Fruit fly (Drosophila melanogaster): ENCODE results near the gene CG31522.

The CG31522 gene

DNA sequence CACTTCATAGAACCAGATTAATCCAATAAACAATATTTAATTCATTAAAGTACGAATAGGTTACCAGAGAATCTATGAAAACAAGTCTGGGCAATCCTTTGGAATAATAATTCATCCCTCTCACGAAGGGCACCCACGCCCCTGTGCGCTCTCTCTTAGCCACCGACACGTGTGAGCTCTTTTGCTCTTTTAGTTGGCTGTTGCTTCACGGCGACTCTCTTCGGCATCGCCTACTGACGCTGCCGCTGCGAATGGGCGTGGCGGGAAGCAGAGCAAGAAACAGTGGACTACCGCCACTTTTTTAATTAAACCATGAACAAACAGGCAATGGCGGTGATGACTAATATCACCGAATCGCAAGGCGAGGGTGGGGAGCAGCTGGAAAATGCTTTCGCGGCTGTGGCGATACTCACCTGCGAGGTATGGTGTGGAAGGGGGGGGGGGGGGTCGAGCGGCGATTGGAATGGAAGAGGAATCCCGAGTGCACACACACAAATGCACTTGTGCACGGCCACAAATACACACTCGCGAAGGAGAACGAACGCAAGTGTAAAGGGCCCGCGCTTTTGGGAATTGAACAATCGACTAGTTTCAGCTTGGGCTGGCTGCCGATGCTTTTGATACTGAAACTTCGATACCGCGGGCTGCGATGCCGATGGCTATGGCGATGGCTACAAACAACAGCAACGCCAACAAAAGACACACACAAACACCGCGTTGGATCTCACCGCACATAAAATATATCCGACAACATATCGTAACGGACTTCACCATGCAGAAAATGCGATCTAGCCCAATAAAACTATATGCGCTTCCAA is 15.7 kb upstream of the CG31522 start (continued):
- peak; percentile 86 for TF ChIP-seq CG5245 (GFP tag; optimal IDR thresholded peaks at IDR 0.05)
- TF ChIP-seq CG17385 (GFP tag; optimal IDR thresholded peaks at IDR 0.05), result peak; percentile 85
- TF ChIP-seq Elba2 (GFP tag; optimal IDR thresholded peaks at IDR 0.05), result no peak
- TF ChIP-seq YL-1 (GFP tag; optimal IDR thresholded peaks at IDR 0.05), result peak; percentile 37
- no peak for TF ChIP-seq twi (tag; optimal IDR thresholded peaks at IDR 0.05)
- no peak for TF ChIP-seq stwl (tag; optimal IDR thresholded peaks at IDR 0.05)
- peak; percentile 67 for TF ChIP-seq CG17361 (GFP tag; IDR thresholded peaks at IDR 0.05)
- TF ChIP-seq CG10654 (GFP tag; optimal IDR thresholded peaks at IDR 0.05), result peak; percentile 82
- peak; percentile 84 for TF ChIP-seq CG12391 (tag; optimal IDR thresholded peaks at IDR 0.05)
- TF ChIP-seq CG17359 (tag; optimal IDR thresholded peaks at IDR 0.05), result peak; percentile 90
- peak; percentile 84 for TF ChIP-seq CG18476 (GFP tag; optimal IDR thresholded peaks at IDR 0.05)
- peak; percentile 86 for TF ChIP-seq sisA (GFP tag; IDR thresholded peaks at IDR 0.05)
- peak; percentile 63 for TF ChIP-seq corto (GFP tag; optimal IDR thresholded peaks at IDR 0.05)
- TF ChIP-seq D19B (GFP tag; optimal IDR thresholded peaks at IDR 0.05), result peak; percentile 80
- TF ChIP-seq CG31224 (GFP tag; IDR thresholded peaks at IDR 0.05), result peak; percentile 76
- no peak for TF ChIP-seq CG17912 (GFP tag; optimal IDR thresholded peaks at IDR 0.05)
- peak; percentile 64 for TF ChIP-seq CG10274 (GFP tag; optimal IDR thresholded peaks at IDR 0.05)
- TF ChIP-seq sna (GFP tag; IDR thresholded peaks at IDR 0.05; ENCODE audit: partially characterized antibody), result 0 out of 2 replicates have a peak, but pooled peaks have one; percentile 37
- TF ChIP-seq nerfin-1 (tag; optimal IDR thresholded peaks at IDR 0.05), result peak; percentile 42
- TF ChIP-seq tin (GFP tag; optimal IDR thresholded peaks at IDR 0.05), result peak; percentile 87
- peak; percentile 41 for TF ChIP-seq slou (GFP tag; optimal IDR thresholded peaks at IDR 0.05)
- TF ChIP-seq CG14710 (tag; optimal IDR thresholded peaks at IDR 0.05), result peak; percentile 60
- peak; percentile 48 for TF ChIP-seq CG4328 (GFP tag; optimal IDR thresholded peaks at IDR 0.05)
- TF ChIP-seq MESR4 (GFP tag; optimal IDR thresholded peaks at IDR 0.05), result peak; percentile 36
- peak; percentile 51 for TF ChIP-seq CG16815 (GFP tag; optimal IDR thresholded peaks at IDR 0.05)
- TF ChIP-seq otp (GFP tag; IDR thresholded peaks at IDR 0.05), result peak; percentile 90
- TF ChIP-seq emc (GFP tag; optimal IDR thresholded peaks at IDR 0.05), result peak; percentile 54
- peak; percentile 88 for TF ChIP-seq Ptx1 (GFP tag; IDR thresholded peaks at IDR 0.05)
- 0 out of 3 replicates have a peak, but pooled peaks have one; percentile 12 for TF ChIP-seq CG34224 (GFP tag; IDR thresholded peaks at IDR 0.05; ENCODE audit: partially characterized antibody)
- no peak for TF ChIP-seq pan (optimal IDR thresholded peaks at IDR 0.05)
- TF ChIP-seq pan (GFP tag; optimal IDR thresholded peaks at IDR 0.05 in 1 of 2, IDR thresholded peaks at IDR 0.05 in 1 of 2), result peak in 1 of 2 experiments; percentile 94
- TF ChIP-seq CG6654 (GFP tag; optimal IDR thresholded peaks at IDR 0.05), result peak; percentile 32
- no peak for TF ChIP-seq pfk (GFP tag; optimal IDR thresholded peaks at IDR 0.05)
- peak; percentile 75 for TF ChIP-seq Sox100B (GFP tag; optimal IDR thresholded peaks at IDR 0.05)
- TF ChIP-seq Hr51 (GFP tag; optimal IDR thresholded peaks at IDR 0.05), result peak; percentile 79 to 87
- peak; percentile 99 for TF ChIP-seq CG3065 (GFP tag; optimal IDR thresholded peaks at IDR 0.05)
- peak; percentile 85 for TF ChIP-seq CG7786 (GFP tag; optimal IDR thresholded peaks at IDR 0.05)
- peak; percentile 75 for TF ChIP-seq Aef1 (GFP tag; IDR thresholded peaks at IDR 0.05)
- no peak; the same call in 2 of the 4 replicates for TF ChIP-seq Dll (GFP tag; IDR thresholded peaks at IDR 0.05; ENCODE audit: partially characterized antibody)
- peak; percentile 75 for TF ChIP-seq CG17612 (GFP tag; IDR thresholded peaks at IDR 0.05)
- TF ChIP-seq CG6813 (GFP tag; optimal IDR thresholded peaks at IDR 0.05), result peak; percentile 85
- no peak for TF ChIP-seq Kr (GFP tag; optimal IDR thresholded peaks at IDR 0.05)
- no peak for TF ChIP-seq hkb (optimal IDR thresholded peaks at IDR 0.05)
- TF ChIP-seq hkb (GFP tag; IDR thresholded peaks at IDR 0.05), result peak; percentile 96
- peak; percentile 79 for TF ChIP-seq Optix (GFP tag; IDR thresholded peaks at IDR 0.05)
- peak; percentile 46 for TF ChIP-seq fd64A (GFP tag; optimal IDR thresholded peaks at IDR 0.05)
- peak; percentile 89 for TF ChIP-seq CG14014 (GFP tag; IDR thresholded peaks at IDR 0.05)
- TF ChIP-seq CG15514 (GFP tag; optimal IDR thresholded peaks at IDR 0.05), result peak; percentile 77
